Worm (Caenorhabditis elegans) whole organism, young adult: ENCODE measurements around the gene thk-1.

Experiments used
- B0261.1 ChIP-seq: sonication (generic microtip); optimal IDR thresholded peaks from 2 replicates; lab custom pipeline; 2016; ENCODE audit warnings: mild to moderate bottlenecking, missing genetic modification characterization, moderate library complexity, missing compliant biosample characterization
- C17E4.6 ChIP-seq: fragments of 200-800 bp; sonication (Bioruptor generic); IDR thresholded peaks from 2 replicates; pipeline ENCODE4 v1.3.6; 2022; ENCODE audit warnings: missing genetic modification reagents, missing genetic modification characterization, missing compliant biosample characterization
- D2030.7 ChIP-seq: fragments of 200-800 bp; sonication (Bioruptor generic); IDR thresholded peaks from 2 replicates; pipeline ENCODE4 v1.3.6; 2022; ENCODE audit warnings: missing genetic modification reagents, missing genetic modification characterization, missing compliant biosample characterization
- F39B2.1 ChIP-seq: fragments of 200-800 bp; sonication (Bioruptor generic); IDR thresholded peaks from 2 replicates; pipeline ENCODE4 v1.3.6; 2022; ENCODE audit warnings: missing genetic modification reagents, missing genetic modification characterization, missing compliant biosample characterization
- F49E8.2 ChIP-seq: sonication (generic microtip); optimal IDR thresholded peaks from 3 replicates; lab custom pipeline; 2017; ENCODE audit warnings: missing genetic modification characterization, mild to moderate bottlenecking, missing compliant biosample characterization, antibody characterized with exemption, moderate library complexity; ENCODE audit not compliant: insufficient read depth
- F55B11.4 ChIP-seq: sonication (generic microtip); optimal IDR thresholded peaks from 2 replicates; lab custom pipeline; 2016; ENCODE audit warnings: missing compliant biosample characterization, missing genetic modification characterization, borderline replicate concordance; ENCODE audit not compliant: insufficient read depth
- Y56A3A.18 ChIP-seq: fragments of 200-800 bp; sonication (Bioruptor generic); IDR thresholded peaks from 2 replicates; pipeline ENCODE4 v1.3.6; 2022; ENCODE audit warnings: missing genetic modification reagents, missing genetic modification characterization, missing compliant biosample characterization
- Y67H2A.10 ChIP-seq: fragments of 200-800 bp; sonication (Bioruptor generic); conservative IDR thresholded peaks from 2 replicates; pipeline ENCODE4 v1.3.6; 2022; ENCODE audit warnings: missing genetic modification reagents, missing genetic modification characterization, missing compliant biosample characterization
- Y95B8A.8 ChIP-seq: fragments of 200-800 bp; sonication (Bioruptor generic); IDR thresholded peaks from 2 replicates; pipeline ENCODE4 v1.3.6; 2022; ENCODE audit warnings: missing genetic modification reagents, missing genetic modification characterization, missing compliant biosample characterization
- ZK185.1 ChIP-seq: sonication (generic microtip); optimal IDR thresholded peaks from 2 replicates; lab custom pipeline; 2016; ENCODE audit warnings: mild to moderate bottlenecking, missing genetic modification characterization, missing compliant biosample characterization; ENCODE audit not compliant: poor library complexity, severe bottlenecking
- ccch-3 ChIP-seq: fragments of 200-800 bp; sonication (Bioruptor generic); optimal IDR thresholded peaks from 2 replicates; lab custom pipeline; 2018; ENCODE audit warnings: mild to moderate bottlenecking, missing genetic modification characterization, missing compliant biosample characterization
- ceh-100 ChIP-seq: fragments of 200-800 bp; sonication (Bioruptor generic); IDR thresholded peaks from 2 replicates; pipeline ENCODE4 v1.3.6; 2022; ENCODE audit warnings: missing genetic modification reagents, missing genetic modification characterization, missing compliant biosample characterization
- ceh-40 ChIP-seq: fragments of 200-800 bp; sonication (Bioruptor generic); IDR thresholded peaks from 2 replicates; pipeline ENCODE4 v1.3.6; 2022; ENCODE audit warnings: missing genetic modification characterization, missing compliant biosample characterization
- ceh-79 ChIP-seq: sonication (generic microtip); optimal IDR thresholded peaks from 2 replicates; lab custom pipeline; 2017; ENCODE audit warnings: mild to moderate bottlenecking, missing genetic modification characterization, missing compliant biosample characterization
- chd-7 ChIP-seq: sonication (generic microtip); optimal IDR thresholded peaks from 2 replicates; lab custom pipeline; 2016; ENCODE audit warnings: mild to moderate bottlenecking, missing genetic modification characterization, moderate library complexity, missing compliant biosample characterization
- die-1 ChIP-seq: sonication (generic microtip); optimal IDR thresholded peaks from 2 replicates; lab custom pipeline; 2016; ENCODE audit warnings: missing genotype, mild to moderate bottlenecking, missing genetic modification characterization, missing compliant biosample characterization
- dpff-1 ChIP-seq: sonication (generic microtip); optimal IDR thresholded peaks from 2 replicates; lab custom pipeline; 2017; ENCODE audit warnings: mild to moderate bottlenecking, missing genetic modification characterization, missing compliant biosample characterization
- him-1 ChIP-seq: sonication (generic microtip); optimal IDR thresholded peaks from 2 replicates; lab custom pipeline; 2016; ENCODE audit warnings: missing genotype, missing genetic modification reagents, missing genetic modification characterization, missing compliant biosample characterization
- hlh-12 ChIP-seq: sonication (generic microtip); optimal IDR thresholded peaks from 2 replicates; lab custom pipeline; 2016; ENCODE audit warnings: missing genetic modification characterization, missing compliant biosample characterization
- let-526 ChIP-seq: fragments of 200-800 bp; sonication (Bioruptor generic); IDR thresholded peaks from 2 replicates; pipeline ENCODE4 v1.3.6; 2022; ENCODE audit warnings: missing genetic modification reagents, missing genetic modification characterization, missing compliant biosample characterization
- lin-26 ChIP-seq: fragments of 200-800 bp; sonication (Bioruptor generic); IDR thresholded peaks from 2 replicates; pipeline ENCODE4 v1.3.6; 2022; ENCODE audit warnings: missing genetic modification reagents, missing genetic modification characterization, missing compliant biosample characterization
- madf-10 ChIP-seq: sonication (generic microtip); optimal IDR thresholded peaks from 2 replicates; lab custom pipeline; 2016; ENCODE audit warnings: mild to moderate bottlenecking, missing genetic modification characterization, missing compliant biosample characterization
- mxl-1 ChIP-seq: sonication (generic microtip); optimal IDR thresholded peaks from 2 replicates; lab custom pipeline; 2016; ENCODE audit warnings: missing genetic modification characterization, missing compliant biosample characterization
- nhr-120 ChIP-seq: fragments of 200-800 bp; sonication (Bioruptor generic); IDR thresholded peaks from 2 replicates; pipeline ENCODE4 v1.3.6; 2022; ENCODE audit warnings: missing genetic modification characterization, missing compliant biosample characterization
- nhr-90 ChIP-seq: sonication (generic microtip); optimal IDR thresholded peaks from 2 replicates; lab custom pipeline; 2016; ENCODE audit warnings: missing genotype, mild to moderate bottlenecking, missing genetic modification characterization, missing compliant biosample characterization
- pbrm-1 ChIP-seq: fragments of 200-800 bp; sonication (Bioruptor generic); IDR thresholded peaks from 2 replicates; pipeline ENCODE4 v1.3.6; 2022; ENCODE audit warnings: missing genetic modification reagents, missing genetic modification characterization, missing compliant biosample characterization
- rpc-1 ChIP-seq, 2 experiments: fragments of 150-350 bp in 1 of 2; sonication (generic microtip) in 1 of 2; optimal IDR thresholded peaks; 2 replicates each; lab custom pipeline; 2014 to 2018; ENCODE audit warnings: missing biosample characterization in 1 of 2, missing genetic modification characterization in 1 of 2, missing genetic modification reagents in 1 of 2, missing genotype in 1 of 2
- snpc-1.1 ChIP-seq: sonication (generic microtip); optimal IDR thresholded peaks from 2 replicates; lab custom pipeline; 2017; ENCODE audit warnings: missing genetic modification characterization, mild to moderate bottlenecking, missing compliant biosample characterization, antibody characterized with exemption, moderate library complexity, missing genotype, missing genetic modification reagents; ENCODE audit not compliant: insufficient read depth
- tbp1 ChIP-seq: fragments of 200-800 bp; sonication (Bioruptor generic); optimal IDR thresholded peaks from 2 replicates; lab custom pipeline; 2018; ENCODE audit warnings: mild to moderate bottlenecking, missing genetic modification characterization, missing compliant biosample characterization
- tbx-9 ChIP-seq: sonication (generic microtip); optimal IDR thresholded peaks from 2 replicates; lab custom pipeline; 2016; ENCODE audit warnings: borderline replicate concordance, missing genetic modification characterization, inconsistent platforms, missing compliant biosample characterization
- xnd-1 ChIP-seq: sonication (generic microtip); optimal IDR thresholded peaks from 2 replicates; lab custom pipeline; 2016; ENCODE audit warnings: missing genotype, missing genetic modification reagents, missing genetic modification characterization, missing compliant biosample characterization
- ztf-18 ChIP-seq: sonication (generic microtip); optimal IDR thresholded peaks from 2 replicates; lab custom pipeline; 2016; ENCODE audit warnings: missing genotype, mild to moderate bottlenecking, missing genetic modification characterization, missing compliant biosample characterization

The thk-1 gene

DNA sequence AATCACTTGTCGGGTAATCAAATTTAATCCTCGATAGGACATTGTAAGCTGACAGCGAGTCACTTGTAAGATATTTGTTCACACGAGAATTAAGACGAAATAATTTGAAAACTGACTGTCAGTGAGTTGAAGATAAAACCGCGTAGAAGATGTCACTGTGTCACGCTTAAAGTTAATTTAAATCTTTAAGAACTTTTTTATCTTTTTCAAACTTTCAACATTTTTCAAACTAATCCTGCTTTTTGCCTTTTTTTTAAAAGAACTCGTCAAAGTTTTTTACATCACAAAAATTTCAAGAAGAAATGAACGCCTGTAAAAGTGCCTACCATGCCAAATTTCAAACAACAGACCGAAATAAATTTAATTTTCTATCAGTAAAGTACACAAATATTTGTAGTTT lies 32.2 kb upstream of the thk-1 start, which contains the start of gene acs-18:
Gene acs-18 (minus strand): TSS at position 101 of the 400 bp plus-strand sequence.
- no peak for TF ChIP-seq dpff-1

ce11 chrIV:10311115-10311514 lies 29.7 kb upstream of the thk-1 start:
- TF ChIP-seq pbrm-1 (GFP tag; lab: Robert Waterston, UW) (peak; percentile 51; the same call in 1 of the 2 replicates), rpc-1 (optimal IDR thresholded peaks at IDR 0.05; lab: Kevin White, UChicago) (peak; percentile 73), rpc-1 (tag; optimal IDR thresholded peaks at IDR 0.05; lab: Kevin White, UChicago) (peak; percentile 93), die-1 (tag; lab: Kevin White, UChicago) (peak; percentile 51), snpc-1.1 (tag; lab: Kevin White, UChicago) (peak; percentile 54), Y95B8A.8 (GFP tag; lab: Robert Waterston, UW) (0 out of 2 replicates have a peak, but pooled peaks have one; percentile 26), nhr-90 (tag; lab: Kevin White, UChicago) (peak; percentile 37), him-1 (tag; lab: Kevin White, UChicago) (peak; percentile 68), ztf-18 (tag; lab: Kevin White, UChicago) (peak; percentile 8), xnd-1 (tag; lab: Kevin White, UChicago) (no peak), lin-26 (GFP tag; lab: Robert Waterston, UW) (peak; percentile 71; the same call in 1 of the 2 replicates), mxl-1 (peak; percentile 35), tbp1 (GFP tag; lab: Kevin White, UChicago) (peak; percentile 92), B0261.1 (tag; lab: Kevin White, UChicago) (peak; percentile 74), D2030.7 (GFP tag; lab: Robert Waterston, UW) (0 out of 2 replicates have a peak, but pooled peaks have one; percentile 16), let-526 (GFP tag; lab: Robert Waterston, UW) (no peak), ZK185.1 (peak; percentile 58), ceh-40 (GFP tag; lab: Robert Waterston, UW) (no peak), chd-7 (tag; lab: Kevin White, UChicago) (no peak)
- TF ChIP-seq, all 124 proteins: peak for 14

- TF ChIP-seq F55B11.4 (tag; lab: Kevin White, UChicago) (no peak), hlh-12 (tag; lab: Kevin White, UChicago) (no peak)
Observed at ce11 chrIV:10310329-10310728, 28.9 kb upstream of the thk-1 start, which contains the start of gene R09E10.8. Gene R09E10.8, minus strand, starts transcription at chrIV:10310429.

DNA sequence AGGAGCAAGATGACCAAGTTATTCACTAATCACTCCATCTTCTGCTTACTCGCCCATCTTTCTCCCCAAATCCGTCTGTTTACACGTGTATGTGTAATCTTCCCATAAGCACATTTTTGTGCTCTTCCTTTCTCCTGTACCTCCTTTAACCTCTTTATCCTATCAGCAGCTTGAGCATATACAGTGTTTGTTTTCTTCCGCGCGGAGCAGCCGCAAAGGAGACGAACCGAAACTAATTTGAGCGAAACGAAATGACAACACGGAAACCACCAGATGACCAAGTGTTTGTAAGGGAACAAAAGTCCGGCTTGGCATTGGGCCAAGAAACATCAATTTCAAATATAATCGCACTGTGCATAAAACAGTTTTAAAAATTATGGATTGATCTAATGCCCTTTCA lies 23.0 kb upstream of the thk-1 start:
- TF ChIP-seq ccch-3 (GFP tag; lab: Kevin White, UChicago) = no peak
- TF ChIP-seq ceh-79 (tag; lab: Kevin White, UChicago) = no peak
- TF ChIP-seq ceh-100 (GFP tag; lab: Robert Waterston, UW) = no peak
- TF ChIP-seq C17E4.6 (GFP tag; lab: Robert Waterston, UW) = no peak
- no peak for TF ChIP-seq tbx-9 (tag; lab: Kevin White, UChicago)
- TF ChIP-seq F49E8.2 (tag; lab: Kevin White, UChicago) = no peak
- no peak for TF ChIP-seq Y56A3A.18 (GFP tag; lab: Robert Waterston, UW)
- no peak for TF ChIP-seq F39B2.1 (GFP tag; lab: Robert Waterston, UW)
- TF ChIP-seq nhr-120 = no peak
- no peak for TF ChIP-seq Y67H2A.10 (GFP tag; lab: Robert Waterston, UW)
- no peak for TF ChIP-seq madf-10 (tag; lab: Kevin White, UChicago)
- TF ChIP-seq, all 124 proteins: peak for 0
